Worm (Caenorhabditis elegans) whole organism, young adult: ENCODE results near the gene srh-105.

Experiments
- B0035.1 ChIP-seq: sonication (generic microtip); optimal IDR thresholded peaks from 2 replicates; lab custom pipeline; 2016; ENCODE audit warnings: missing genetic modification characterization, mild to moderate bottlenecking, missing compliant biosample characterization, missing genotype, missing genetic modification reagents
- B0336.3 ChIP-seq: fragments of 200-800 bp; sonication (Bioruptor generic); IDR thresholded peaks from 2 replicates; pipeline ENCODE4 v1.3.6; 2022; ENCODE audit warnings: missing genetic modification characterization, missing compliant biosample characterization
- F10E7.11 ChIP-seq: sonication (generic microtip); optimal IDR thresholded peaks from 2 replicates; lab custom pipeline; 2017; ENCODE audit warnings: mild to moderate bottlenecking, missing genetic modification characterization, moderate library complexity, missing compliant biosample characterization
- Y79H2A.3 ChIP-seq: fragments of 200-800 bp; sonication (Bioruptor generic); conservative IDR thresholded peaks from 2 replicates; pipeline ENCODE4 v1.3.6; 2022; ENCODE audit warnings: missing genetic modification reagents, missing genetic modification characterization, missing compliant biosample characterization
- Y95B8A.8 ChIP-seq: fragments of 200-800 bp; sonication (Bioruptor generic); IDR thresholded peaks from 2 replicates; pipeline ENCODE4 v1.3.6; 2022; ENCODE audit warnings: missing genetic modification reagents, missing genetic modification characterization, missing compliant biosample characterization
- ZK185.1 ChIP-seq: sonication (generic microtip); optimal IDR thresholded peaks from 2 replicates; lab custom pipeline; 2016; ENCODE audit warnings: mild to moderate bottlenecking, missing genetic modification characterization, missing compliant biosample characterization; ENCODE audit not compliant: poor library complexity, severe bottlenecking
- akir-1 ChIP-seq: fragments of 200-800 bp; sonication (Bioruptor generic); optimal IDR thresholded peaks from 2 replicates; lab custom pipeline; 2018; ENCODE audit warnings: mild to moderate bottlenecking, missing genetic modification characterization, moderate library complexity, missing compliant biosample characterization
- ama-1 ChIP-seq, 3 experiments: fragments of 150-350 bp in 1 of 3; sonication (generic microtip) in 2 of 3; optimal IDR thresholded peaks; 2 replicates each; lab custom pipeline; 2014 to 2018; ENCODE audit warnings: missing biosample characterization in 2 of 3, missing genetic modification characterization in 2 of 3, missing genetic modification reagents in 2 of 3
- attf-3 ChIP-seq: fragments of 200-800 bp; sonication (Bioruptor generic); conservative IDR thresholded peaks from 2 replicates; pipeline ENCODE4 v1.3.6; 2022; ENCODE audit warnings: missing genetic modification reagents, missing genetic modification characterization, missing compliant biosample characterization
- bed-1 ChIP-seq: fragments of 200-800 bp; sonication (Bioruptor generic); IDR thresholded peaks from 2 replicates; pipeline ENCODE4 v1.3.6; 2022; ENCODE audit warnings: missing genetic modification reagents, missing genetic modification characterization, missing compliant biosample characterization
- bed-2 ChIP-seq: fragments of 200-800 bp; sonication (Bioruptor generic); IDR thresholded peaks from 2 replicates; pipeline ENCODE4 v1.3.6; 2022; ENCODE audit warnings: missing genetic modification reagents, missing genetic modification characterization, missing compliant biosample characterization
- cebp-2 ChIP-seq: fragments of 200-800 bp; sonication (Bioruptor generic); IDR thresholded peaks from 2 replicates; pipeline ENCODE4 v1.3.6; 2022; ENCODE audit warnings: missing genetic modification characterization, missing compliant biosample characterization
- ceh-27 ChIP-seq: fragments of 200-800 bp; sonication (Bioruptor generic); optimal IDR thresholded peaks from 2 replicates; lab custom pipeline; 2018; ENCODE audit warnings: mild to moderate bottlenecking, missing genetic modification characterization, moderate library complexity, missing compliant biosample characterization
- ceh-40 ChIP-seq: fragments of 200-800 bp; sonication (Bioruptor generic); IDR thresholded peaks from 2 replicates; pipeline ENCODE4 v1.3.6; 2022; ENCODE audit warnings: missing genetic modification characterization, missing compliant biosample characterization
- ceh-79 ChIP-seq: sonication (generic microtip); optimal IDR thresholded peaks from 2 replicates; lab custom pipeline; 2017; ENCODE audit warnings: mild to moderate bottlenecking, missing genetic modification characterization, missing compliant biosample characterization
- chd-7 ChIP-seq: sonication (generic microtip); optimal IDR thresholded peaks from 2 replicates; lab custom pipeline; 2016; ENCODE audit warnings: mild to moderate bottlenecking, missing genetic modification characterization, moderate library complexity, missing compliant biosample characterization
- dox-1 ChIP-seq: fragments of 200-800 bp; sonication (Bioruptor generic); IDR thresholded peaks from 2 replicates; pipeline ENCODE4 v1.3.6; 2022; ENCODE audit warnings: missing genetic modification reagents, missing genetic modification characterization, missing compliant biosample characterization
- efl-1 ChIP-seq: fragments of 150-350 bp; optimal IDR thresholded peaks from 2 replicates; lab custom pipeline; 2014; ENCODE audit warnings: missing biosample characterization, missing genetic modification reagents, missing genetic modification characterization
- egl-44 ChIP-seq: fragments of 200-800 bp; sonication (Bioruptor generic); IDR thresholded peaks from 2 replicates; pipeline ENCODE4 v1.3.6; 2022; ENCODE audit warnings: missing genetic modification reagents, missing genetic modification characterization, missing compliant biosample characterization
- gei-17 ChIP-seq: fragments of 200-800 bp; sonication (Bioruptor generic); optimal IDR thresholded peaks from 2 replicates; lab custom pipeline; 2018; ENCODE audit warnings: mild to moderate bottlenecking, missing genetic modification characterization, missing compliant biosample characterization
- hlh-12 ChIP-seq: sonication (generic microtip); optimal IDR thresholded peaks from 2 replicates; lab custom pipeline; 2016; ENCODE audit warnings: missing genetic modification characterization, missing compliant biosample characterization
- hmg-1.2 ChIP-seq: fragments of 200-800 bp; sonication (Bioruptor generic); IDR thresholded peaks from 2 replicates; pipeline ENCODE4 v1.3.6; 2022; ENCODE audit warnings: missing genetic modification reagents, missing genetic modification characterization, missing compliant biosample characterization
- hmg-20 ChIP-seq: fragments of 200-800 bp; sonication (Bioruptor generic); IDR thresholded peaks from 2 replicates; pipeline ENCODE4 v1.3.6; 2022; ENCODE audit warnings: missing genetic modification reagents, missing genetic modification characterization, missing compliant biosample characterization
- lsl-1 ChIP-seq: fragments of 200-800 bp; sonication (Bioruptor generic); optimal IDR thresholded peaks from 2 replicates; lab custom pipeline; 2018; ENCODE audit warnings: mild to moderate bottlenecking, missing genetic modification characterization, moderate library complexity, missing compliant biosample characterization
- madf-10 ChIP-seq: sonication (generic microtip); optimal IDR thresholded peaks from 2 replicates; lab custom pipeline; 2016; ENCODE audit warnings: mild to moderate bottlenecking, missing genetic modification characterization, missing compliant biosample characterization
- madf-8 ChIP-seq: fragments of 200-800 bp; sonication (Bioruptor generic); conservative IDR thresholded peaks from 2 replicates; pipeline ENCODE4 v1.3.6; 2022; ENCODE audit warnings: missing genetic modification reagents, missing genetic modification characterization, missing compliant biosample characterization
- mxl-1 ChIP-seq: sonication (generic microtip); optimal IDR thresholded peaks from 2 replicates; lab custom pipeline; 2016; ENCODE audit warnings: missing genetic modification characterization, missing compliant biosample characterization
- nhr-179 ChIP-seq: sonication (generic microtip); optimal IDR thresholded peaks from 2 replicates; lab custom pipeline; 2016; ENCODE audit warnings: mild to moderate bottlenecking, missing genetic modification characterization, missing compliant biosample characterization
- nhr-27 ChIP-seq: fragments of 200-800 bp; sonication (Bioruptor generic); optimal IDR thresholded peaks from 2 replicates; lab custom pipeline; 2018; ENCODE audit warnings: mild to moderate bottlenecking, missing genetic modification characterization, moderate library complexity, missing compliant biosample characterization
- nhr-80 ChIP-seq: sonication (generic microtip); optimal IDR thresholded peaks from 2 replicates; lab custom pipeline; 2016; ENCODE audit warnings: missing genetic modification characterization, missing compliant biosample characterization
- rec-8 ChIP-seq, 2 experiments: sonication (generic microtip); optimal IDR thresholded peaks; 2 replicates each; lab custom pipeline; 2016; ENCODE audit warnings: mild to moderate bottlenecking in 2 of 2, missing genetic modification characterization in 2 of 2, missing genetic modification reagents in 2 of 2, missing genotype in 2 of 2, missing biosample characterization in 1 of 2, missing compliant biosample characterization in 1 of 2, moderate library complexity in 1 of 2
- repo-1 ChIP-seq: sonication (generic microtip); optimal IDR thresholded peaks from 2 replicates; lab custom pipeline; 2017; ENCODE audit warnings: mild to moderate bottlenecking, missing genetic modification characterization, missing compliant biosample characterization
- snpc-1.1 ChIP-seq: sonication (generic microtip); optimal IDR thresholded peaks from 2 replicates; lab custom pipeline; 2017; ENCODE audit warnings: missing genetic modification characterization, mild to moderate bottlenecking, missing compliant biosample characterization, antibody characterized with exemption, moderate library complexity, missing genotype, missing genetic modification reagents; ENCODE audit not compliant: insufficient read depth
- sptf-2 ChIP-seq: fragments of 200-800 bp; sonication (Bioruptor generic); optimal IDR thresholded peaks from 2 replicates; lab custom pipeline; 2018; ENCODE audit warnings: mild to moderate bottlenecking, missing genetic modification characterization, missing compliant biosample characterization
- tbp1 ChIP-seq: fragments of 200-800 bp; sonication (Bioruptor generic); optimal IDR thresholded peaks from 2 replicates; lab custom pipeline; 2018; ENCODE audit warnings: mild to moderate bottlenecking, missing genetic modification characterization, missing compliant biosample characterization
- unc-62 ChIP-seq: fragments of 150-350 bp; optimal IDR thresholded peaks from 2 replicates; lab custom pipeline; 2014; ENCODE audit warnings: missing biosample characterization, missing genetic modification reagents, missing genetic modification characterization
- xnd-1 ChIP-seq: sonication (generic microtip); optimal IDR thresholded peaks from 2 replicates; lab custom pipeline; 2016; ENCODE audit warnings: missing genotype, missing genetic modification reagents, missing genetic modification characterization, missing compliant biosample characterization
- ztf-18 ChIP-seq: sonication (generic microtip); optimal IDR thresholded peaks from 2 replicates; lab custom pipeline; 2016; ENCODE audit warnings: missing genotype, mild to moderate bottlenecking, missing genetic modification characterization, missing compliant biosample characterization
- ztf-22 ChIP-seq: fragments of 200-800 bp; sonication (Bioruptor generic); optimal IDR thresholded peaks from 2 replicates; lab custom pipeline; 2018; ENCODE audit warnings: mild to moderate bottlenecking, missing genetic modification characterization, moderate library complexity, missing compliant biosample characterization
- ztf-25 ChIP-seq: fragments of 200-800 bp; sonication (Bioruptor generic); IDR thresholded peaks from 2 replicates; pipeline ENCODE4 v1.3.6; 2022; ENCODE audit warnings: missing genetic modification reagents, missing genetic modification characterization, missing compliant biosample characterization

Gene srh-105

ce11 chrII:526375-526774 is 17.2 kb upstream of the srh-105 start, which contains the start of gene lgc-34:
TSS of gene lgc-34 (plus strand) at chrII:526574.
- TF ChIP-seq ceh-79 (tag; lab: Kevin White, UChicago) (no peak), ceh-27 (GFP tag; lab: Kevin White, UChicago) (no peak), tbp1 (GFP tag; lab: Kevin White, UChicago) (no peak), nhr-27 (tag; lab: Kevin White, UChicago) (no peak)

- no peak for TF ChIP-seq nhr-27 (tag; lab: Kevin White, UChicago)
- no peak for TF ChIP-seq ZK185.1 (tag; lab: Kevin White, UChicago)
- TF ChIP-seq hlh-12 = no peak
- no peak for TF ChIP-seq xnd-1 (tag; lab: Kevin White, UChicago)
- TF ChIP-seq bed-2 (GFP tag; lab: Robert Waterston, UW) = no peak
- no peak for TF ChIP-seq attf-3 (GFP tag; lab: Robert Waterston, UW)
- TF ChIP-seq B0035.1 (tag; lab: Kevin White, UChicago) = no peak
- no peak for TF ChIP-seq B0336.3
- TF ChIP-seq nhr-179 (tag; lab: Kevin White, UChicago) = no peak
- TF ChIP-seq sptf-2 = no peak
- TF ChIP-seq, all 124 proteins: peak for 0
These were observed 13.2 kb upstream of the srh-105 start, which contains the start of gene slc-36.2 for ce11 chrII:522302-522701. TSS of gene slc-36.2 (plus strand) at chrII:522602.

ce11 chrII:521720-522119 is 12.6 kb upstream of the srh-105 start:
- TF ChIP-seq mxl-1 (tag; lab: Kevin White, UChicago) (no peak), xnd-1 (tag; lab: Kevin White, UChicago) (no peak), gei-17 (no peak), chd-7 (tag; lab: Kevin White, UChicago) (no peak), madf-8 (GFP tag; lab: Robert Waterston, UW) (no peak), dox-1 (GFP tag; lab: Robert Waterston, UW) (no peak), ztf-18 (no peak), nhr-80 (tag; lab: Kevin White, UChicago) (peak; percentile 53), akir-1 (GFP tag; lab: Kevin White, UChicago) (no peak)

ce11 chrII:515765-516164 is 6.6 kb upstream of the srh-105 start, which contains the start of gene mab-9:
TSS of gene mab-9 (plus strand) at chrII:516024.
- TF ChIP-seq F10E7.11 = no peak
- no peak for TF ChIP-seq ama-1 (optimal IDR thresholded peaks at IDR 0.05; lab: Kevin White, UChicago)
- no peak for TF ChIP-seq ama-1 (GFP tag; optimal IDR thresholded peaks at IDR 0.05; lab: Kevin White, UChicago)
- TF ChIP-seq hmg-20 (GFP tag; lab: Robert Waterston, UW) = no peak
- no peak for TF ChIP-seq bed-1 (GFP tag; lab: Robert Waterston, UW)
- no peak for TF ChIP-seq ztf-22
- no peak for TF ChIP-seq egl-44 (GFP tag; lab: Robert Waterston, UW)
- no peak for TF ChIP-seq hmg-1.2 (GFP tag; lab: Robert Waterston, UW)
- TF ChIP-seq ztf-25 = no peak
- TF ChIP-seq repo-1 (tag; lab: Kevin White, UChicago) = no peak
- TF ChIP-seq ceh-40 (GFP tag; lab: Robert Waterston, UW) = no peak
- no peak for TF ChIP-seq rec-8 (tag; optimal IDR thresholded peaks at IDR 0.05; lab: Kevin White, UChicago)
- no peak for TF ChIP-seq madf-10 (tag; lab: Kevin White, UChicago)

- TF ChIP-seq Y95B8A.8 (GFP tag; lab: Robert Waterston, UW) = no peak
- TF ChIP-seq snpc-1.1 (tag; lab: Kevin White, UChicago) = no peak
- no peak for TF ChIP-seq cebp-2
- no peak for TF ChIP-seq efl-1 (GFP tag; lab: Kevin White, UChicago)
- TF ChIP-seq unc-62 = no peak
- TF ChIP-seq lsl-1 (GFP tag; lab: Kevin White, UChicago) = no peak
- TF ChIP-seq nhr-80 (tag; lab: Kevin White, UChicago) = no peak
- no peak for TF ChIP-seq Y79H2A.3 (GFP tag; lab: Robert Waterston, UW)
These were observed 3.5 kb upstream of the srh-105 start for ce11 chrII:512630-513029.
